Worm (Caenorhabditis elegans): ENCODE measurements around the gene paqr-1.
A peak's percentile ranks its signal among the peaks of the same experiment; 100 is the strongest.

The paqr-1 gene

DNA sequence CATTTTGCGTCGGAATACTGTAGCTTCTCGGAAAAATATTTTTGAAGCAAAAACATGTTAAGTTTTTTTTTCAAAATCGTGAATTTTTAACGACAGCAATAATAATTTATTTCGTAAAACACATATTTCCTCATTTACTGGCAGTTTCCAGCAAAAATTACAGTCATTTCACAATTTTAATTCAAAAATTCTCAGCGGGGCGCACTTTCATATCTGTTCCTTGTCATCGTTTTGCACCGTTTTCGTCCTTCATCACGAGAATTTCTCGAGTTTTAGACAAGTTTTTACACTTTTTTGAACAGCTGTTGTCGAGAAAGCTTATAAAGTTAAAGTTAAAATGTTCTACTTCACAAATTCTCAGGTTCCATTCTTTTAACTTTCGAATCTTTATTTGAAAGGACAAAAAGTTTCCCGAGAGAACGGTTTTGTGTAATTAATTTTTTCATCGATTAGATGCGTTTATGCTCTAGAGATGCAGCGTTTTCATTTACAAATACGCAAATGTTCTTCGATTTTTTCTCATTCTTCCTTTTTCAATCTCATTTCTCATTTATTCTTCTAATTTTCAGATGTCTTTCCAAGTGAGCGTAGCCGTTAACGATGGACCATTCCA lies 32.8 kb downstream of the paqr-1 start, which contains the start of gene ddi-1:
ddi-1 (plus strand) TSS at position 563 of the 613 bp plus-strand sequence.
- TF ChIP-seq tbx-2 (tag; optimal IDR thresholded peaks at IDR 0.05): no peak
- TF ChIP-seq snpc-4 (tag; optimal IDR thresholded peaks at IDR 0.05): peak; percentile 21
- TF ChIP-seq skn-1 (tag; optimal IDR thresholded peaks at IDR 0.05): peak; percentile 14
- TF ChIP-seq ceh-82 (tag; optimal IDR thresholded peaks at IDR 0.05): no peak

DNA sequence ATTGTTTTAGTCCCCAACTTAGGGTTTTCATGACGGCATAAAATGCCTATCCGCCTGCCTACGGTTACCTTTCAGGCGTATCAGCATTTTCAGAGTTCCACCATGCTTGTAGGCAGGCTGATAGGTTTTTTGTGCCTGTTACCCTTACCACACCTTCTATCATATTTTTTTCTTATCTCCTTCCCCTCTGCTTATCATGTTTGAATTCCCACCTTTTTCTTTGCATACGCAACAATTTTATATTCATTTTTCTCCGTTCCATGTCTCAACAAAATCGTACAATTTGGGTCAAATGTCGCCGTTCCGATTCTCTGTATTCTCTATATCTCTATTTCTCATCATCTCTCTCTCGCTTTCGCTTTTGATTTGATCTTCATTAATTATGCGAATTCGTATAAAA lies 35.6 kb downstream of the paqr-1 start, which contains the start of gene C01G5.9:
C01G5.9 (plus strand) TSS at position 301 of the 400 bp plus-strand sequence.
- TF ChIP-seq egl-5 (tag; optimal IDR thresholded peaks at IDR 0.05): no peak
- peak; percentile 31 for TF ChIP-seq elt-2 (tag; optimal IDR thresholded peaks at IDR 0.05)
- TF ChIP-seq nhr-23 (tag; optimal IDR thresholded peaks at IDR 0.05): peak; percentile 37

DNA sequence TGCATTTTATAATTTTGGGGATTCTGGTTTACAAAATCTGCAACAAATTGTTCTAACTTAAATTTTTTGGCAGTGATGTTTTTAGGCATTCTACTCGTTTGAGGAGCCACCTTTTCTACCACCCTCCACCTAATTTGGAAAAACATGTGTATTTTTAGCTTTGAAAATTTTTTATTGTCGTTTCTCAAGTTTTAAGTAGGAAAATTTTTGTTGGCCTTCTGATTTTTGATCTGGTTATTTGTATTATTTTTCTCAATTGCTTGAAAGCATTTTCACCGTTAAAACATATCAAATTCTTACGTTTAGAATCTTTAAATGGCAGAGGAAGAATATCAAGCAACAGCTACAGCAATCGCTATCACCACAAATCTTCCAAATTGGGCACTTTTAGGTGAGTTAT lies 37.4 kb downstream of the paqr-1 start, which contains the start of gene C01G5.7:
C01G5.7 (plus strand) TSS at position 301 of the 400 bp plus-strand sequence.
- TF ChIP-seq ztf-4 (tag; optimal IDR thresholded peaks at IDR 0.05) (no peak), unc-62 (GFP tag; optimal IDR thresholded peaks at IDR 0.05) (no peak), pqm-1 (tag; optimal IDR thresholded peaks at IDR 0.05) (no peak), nhr-12 (tag; optimal IDR thresholded peaks at IDR 0.05) (no peak), elt-3 (tag; optimal IDR thresholded peaks at IDR 0.05) (no peak), snpc-4 (tag; optimal IDR thresholded peaks at IDR 0.05) (no peak), lin-15B (tag; optimal IDR thresholded peaks at IDR 0.05) (no peak), nhr-11 (tag; optimal IDR thresholded peaks at IDR 0.05) (no peak), nhr-237 (tag; optimal IDR thresholded peaks at IDR 0.05) (no peak), nhr-23 (tag; optimal IDR thresholded peaks at IDR 0.05) (no peak), ztf-11 (tag; optimal IDR thresholded peaks at IDR 0.05) (no peak), elt-2 (tag; optimal IDR thresholded peaks at IDR 0.05) (no peak), fkh-2 (tag; optimal IDR thresholded peaks at IDR 0.05) (no peak), ZK546.5 (tag; optimal IDR thresholded peaks at IDR 0.05) (no peak), sea-2 (GFP tag; optimal IDR thresholded peaks at IDR 0.05) (no peak)

DNA sequence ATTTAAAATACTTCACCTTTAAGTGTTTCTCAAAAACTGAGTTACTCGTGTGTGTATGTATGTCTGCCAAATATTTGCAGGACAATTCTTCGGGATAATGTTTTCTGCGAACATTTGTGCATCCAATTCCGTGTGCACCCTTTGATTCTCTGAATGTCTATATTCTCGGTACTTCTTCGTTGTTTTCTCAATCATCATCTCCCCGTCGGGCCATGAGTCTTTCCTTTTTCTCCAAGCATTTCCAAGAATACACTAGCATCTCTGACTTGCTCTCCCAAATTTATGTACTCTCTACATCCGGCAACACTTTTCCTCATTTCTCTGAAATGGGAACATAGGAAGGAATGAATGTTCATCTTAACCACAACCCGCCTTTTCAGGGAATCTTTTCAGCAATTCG lies 40.5 kb downstream of the paqr-1 start:
- TF ChIP-seq tbx-2 (tag; optimal IDR thresholded peaks at IDR 0.05): peak; percentile 67
- peak; percentile 81 for TF ChIP-seq nhr-11 (tag; optimal IDR thresholded peaks at IDR 0.05)
- TF ChIP-seq lin-39 (tag; optimal IDR thresholded peaks at IDR 0.05): peak; percentile 13
- no peak for TF ChIP-seq elt-2 (tag; optimal IDR thresholded peaks at IDR 0.05)
- peak; percentile 44 for TF ChIP-seq nfya-1 (tag; optimal IDR thresholded peaks at IDR 0.05; ENCODE audit: insufficient read depth)
- TF ChIP-seq nhr-28 (tag; optimal IDR thresholded peaks at IDR 0.05): no peak
- TF ChIP-seq snpc-4 (tag; optimal IDR thresholded peaks at IDR 0.05): peak; percentile 13

DNA sequence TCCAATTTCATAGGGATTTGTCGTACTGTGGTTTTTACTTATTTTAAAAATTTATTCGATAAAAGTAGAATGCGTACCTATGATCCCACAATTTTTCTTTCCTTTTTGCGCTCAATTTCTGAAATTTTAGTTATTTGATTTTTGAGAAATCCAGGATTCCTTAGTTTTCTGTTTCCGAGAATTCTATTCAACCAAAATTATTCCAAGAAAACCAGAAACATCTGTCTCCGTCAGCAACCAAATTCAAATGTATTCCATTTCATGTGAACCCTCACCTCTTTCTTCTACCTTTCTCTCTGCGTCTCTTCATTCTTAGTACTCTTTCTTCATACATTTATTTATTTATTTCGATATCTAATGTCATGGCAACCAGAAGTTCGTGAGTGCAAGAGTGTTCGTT lies 43.5 kb downstream of the paqr-1 start:
- TF ChIP-seq elt-1 (tag; optimal IDR thresholded peaks at IDR 0.05) (no peak), tbx-2 (tag; optimal IDR thresholded peaks at IDR 0.05) (no peak)

DNA sequence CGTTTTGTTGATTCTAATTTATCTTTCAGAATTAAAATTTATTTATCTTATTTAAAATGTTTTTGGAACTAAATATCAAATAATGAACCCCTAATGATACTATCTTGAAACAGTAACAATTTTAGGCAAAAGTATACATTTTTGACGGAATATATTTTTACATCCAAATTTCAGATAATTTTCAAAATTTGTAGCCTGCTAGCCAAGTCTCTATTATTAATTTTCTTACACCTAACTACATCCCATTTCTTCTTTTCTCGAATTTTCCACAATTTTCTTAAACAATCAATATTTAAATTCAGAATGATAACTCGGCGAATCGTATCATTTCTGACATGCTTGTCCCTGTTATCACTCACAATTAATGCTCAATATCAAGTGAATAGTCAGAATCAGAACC lies 48.8 kb downstream of the paqr-1 start, which contains the start of gene pqn-89:
pqn-89 (plus strand) TSS at position 301 of the 400 bp plus-strand sequence.
- TF ChIP-seq mml-1 (tag; optimal IDR thresholded peaks at IDR 0.05): no peak
- TF ChIP-seq mdl-1 (tag; optimal IDR thresholded peaks at IDR 0.05): no peak
- TF ChIP-seq ztf-4 (tag; optimal IDR thresholded peaks at IDR 0.05): no peak
- no peak for TF ChIP-seq snpc-4 (tag; optimal IDR thresholded peaks at IDR 0.05)
- TF ChIP-seq lin-39 (tag; optimal IDR thresholded peaks at IDR 0.05): no peak
- no peak for TF ChIP-seq fkh-2 (tag; optimal IDR thresholded peaks at IDR 0.05)
- TF ChIP-seq lsy-12 (tag; optimal IDR thresholded peaks at IDR 0.05): no peak
- peak; percentile 36 for TF ChIP-seq elt-2 (tag; optimal IDR thresholded peaks at IDR 0.05)

DNA sequence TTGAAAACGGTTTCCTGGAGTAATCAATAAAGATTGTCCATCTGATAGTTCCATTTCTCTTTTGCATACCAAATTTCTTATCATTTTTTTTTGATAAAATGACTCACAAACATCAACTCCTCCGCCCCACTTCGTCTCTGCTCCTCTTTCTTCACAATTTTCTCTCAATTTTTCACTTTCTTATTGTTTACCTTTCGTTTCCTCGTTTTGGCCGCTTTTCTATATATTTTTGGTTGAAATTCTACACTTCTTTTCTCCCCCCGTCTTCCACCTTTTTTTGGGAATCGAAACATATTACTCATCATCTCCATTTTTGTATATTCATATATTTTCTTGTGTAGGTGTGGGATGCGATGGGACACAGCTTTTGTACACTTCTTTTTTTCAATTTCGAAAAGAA lies 52.5 kb downstream of the paqr-1 start:
- peak; percentile 80 for TF ChIP-seq elt-2 (tag; optimal IDR thresholded peaks at IDR 0.05)
- TF ChIP-seq jun-1 (tag; optimal IDR thresholded peaks at IDR 0.05): peak; percentile 2
- TF ChIP-seq R02D3.7 (tag; optimal IDR thresholded peaks at IDR 0.05): no peak
- TF ChIP-seq elt-1 (tag; optimal IDR thresholded peaks at IDR 0.05): no peak
- no peak for TF ChIP-seq ceh-16 (tag; optimal IDR thresholded peaks at IDR 0.05)
- TF ChIP-seq nhr-11 (tag; optimal IDR thresholded peaks at IDR 0.05): no peak
- peak; percentile 72 for TF ChIP-seq pha-4 (tag; optimal IDR thresholded peaks at IDR 0.05)
- no peak for TF ChIP-seq lin-15B (tag; optimal IDR thresholded peaks at IDR 0.05)
- TF ChIP-seq ztf-4 (tag; optimal IDR thresholded peaks at IDR 0.05): no peak
- no peak for TF ChIP-seq unc-62 (GFP tag; optimal IDR thresholded peaks at IDR 0.05)
- no peak for TF ChIP-seq mml-1 (tag; optimal IDR thresholded peaks at IDR 0.05)
- TF ChIP-seq ceh-28 (tag; optimal IDR thresholded peaks at IDR 0.05): no peak
- no peak for TF ChIP-seq egl-5 (tag; optimal IDR thresholded peaks at IDR 0.05)
- no peak for TF ChIP-seq nhr-76 (tag; optimal IDR thresholded peaks at IDR 0.05)
- TF ChIP-seq daf-12 (tag; optimal IDR thresholded peaks at IDR 0.05): no peak
- TF ChIP-seq pqm-1 (tag; optimal IDR thresholded peaks at IDR 0.05): peak; percentile 58
